Worm (Caenorhabditis elegans) whole organism, L2 larva: ENCODE results near the gene F09E5.16.

Experiments
- C34F6.9 ChIP-seq: fragments of 150-350 bp; optimal IDR thresholded peaks from 2 replicates; lab custom pipeline; 2014; ENCODE audit warnings: missing biosample characterization, missing genetic modification characterization
- F13H6.1 ChIP-seq: sonication (generic microtip); optimal IDR thresholded peaks from 2 replicates; lab custom pipeline; 2016; ENCODE audit warnings: missing genetic modification characterization, missing compliant biosample characterization
- R02D3.7 ChIP-seq: fragments of 150-350 bp; optimal IDR thresholded peaks from 2 replicates; lab custom pipeline; 2014; ENCODE audit warnings: missing biosample characterization, missing genetic modification characterization
- alr-1 ChIP-seq: fragments of 150-350 bp; optimal IDR thresholded peaks from 2 replicates; lab custom pipeline; 2014; ENCODE audit warnings: missing biosample characterization, missing genetic modification characterization
- aly-2 ChIP-seq: fragments of 150-350 bp; optimal IDR thresholded peaks from 2 replicates; lab custom pipeline; 2014; ENCODE audit warnings: missing biosample characterization, missing genetic modification characterization
- ama-1 ChIP-seq: fragments of 150-350 bp; optimal IDR thresholded peaks from 2 replicates; lab custom pipeline; 2018; ENCODE audit warnings: inconsistent platforms
- ceh-82 ChIP-seq: fragments of 150-350 bp; optimal IDR thresholded peaks from 2 replicates; lab custom pipeline; 2014; ENCODE audit warnings: missing biosample characterization, missing genetic modification characterization
- crh-2 ChIP-seq: sonication (generic microtip); optimal IDR thresholded peaks from 2 replicates; lab custom pipeline; 2017; ENCODE audit warnings: missing biosample characterization, missing genetic modification characterization
- dmd-4 ChIP-seq: sonication (generic microtip); optimal IDR thresholded peaks from 2 replicates; lab custom pipeline; 2017; ENCODE audit warnings: missing biosample characterization, missing genetic modification characterization
- egl-27 ChIP-seq: sonication (generic microtip); optimal IDR thresholded peaks from 3 replicates; lab custom pipeline; 2017; ENCODE audit warnings: missing biosample characterization, missing genetic modification reagents, missing genetic modification characterization
- elt-1 ChIP-seq: fragments of 150-350 bp; optimal IDR thresholded peaks from 2 replicates; lab custom pipeline; 2014; ENCODE audit warnings: missing biosample characterization, missing genetic modification characterization
- elt-3 ChIP-seq: sonication (generic microtip); optimal IDR thresholded peaks from 2 replicates; lab custom pipeline; 2017; ENCODE audit warnings: missing biosample characterization, missing genetic modification characterization
- fos-1 ChIP-seq: fragments of 150-350 bp; optimal IDR thresholded peaks from 2 replicates; lab custom pipeline; 2014; ENCODE audit warnings: missing biosample characterization, missing genetic modification characterization
- gmeb-1 ChIP-seq: fragments of 150-350 bp; optimal IDR thresholded peaks from 2 replicates; lab custom pipeline; 2014; ENCODE audit warnings: missing biosample characterization, missing genetic modification characterization
- lin-11 ChIP-seq: fragments of 150-350 bp; sonication (generic microtip); optimal IDR thresholded peaks from 2 replicates; lab custom pipeline; 2014; ENCODE audit warnings: missing biosample characterization, missing genetic modification characterization, inconsistent platforms, mixed read lengths
- lin-13 ChIP-seq: fragments of 150-350 bp; optimal IDR thresholded peaks from 2 replicates; lab custom pipeline; 2014; ENCODE audit warnings: missing biosample characterization, missing genetic modification reagents, missing genetic modification characterization
- lin-39 ChIP-seq: fragments of 150-350 bp; optimal IDR thresholded peaks from 2 replicates; lab custom pipeline; 2014; ENCODE audit warnings: missing biosample characterization, missing genetic modification reagents, missing genetic modification characterization
- lsy-2 ChIP-seq, 2 experiments: fragments of 150-350 bp in 1 of 2; sonication (generic microtip) in 1 of 2; optimal IDR thresholded peaks; 2 replicates each; lab custom pipeline; 2014 to 2017; ENCODE audit warnings: missing biosample characterization in 2 of 2, missing genetic modification characterization in 2 of 2
- mab-5 ChIP-seq: fragments of 150-350 bp; optimal IDR thresholded peaks from 2 replicates; lab custom pipeline; 2014; ENCODE audit warnings: missing biosample characterization, missing genetic modification characterization
- mbf-1 ChIP-seq: sonication (generic microtip); optimal IDR thresholded peaks from 2 replicates; lab custom pipeline; 2017; ENCODE audit warnings: missing biosample characterization, missing genetic modification characterization
- mdl-1 ChIP-seq, 2 experiments: fragments of 150-350 bp in 1 of 2; sonication (generic microtip) in 1 of 2; optimal IDR thresholded peaks; 2 replicates each; lab custom pipeline; 2017; ENCODE audit warnings: missing biosample characterization in 2 of 2, missing genetic modification characterization in 2 of 2
- nhr-10 ChIP-seq: sonication (generic microtip); optimal IDR thresholded peaks from 2 replicates; lab custom pipeline; 2017; ENCODE audit warnings: missing biosample characterization, missing genetic modification characterization
- nhr-11 ChIP-seq: fragments of 150-350 bp; optimal IDR thresholded peaks from 2 replicates; lab custom pipeline; 2014; ENCODE audit warnings: missing biosample characterization, missing genetic modification characterization
- nhr-12 ChIP-seq: fragments of 150-350 bp; optimal IDR thresholded peaks from 2 replicates; lab custom pipeline; 2014; ENCODE audit warnings: missing biosample characterization, missing genetic modification characterization
- nhr-129 ChIP-seq: fragments of 150-350 bp; optimal IDR thresholded peaks from 2 replicates; lab custom pipeline; 2014; ENCODE audit warnings: missing biosample characterization, missing genetic modification characterization
- nhr-21 ChIP-seq: fragments of 150-350 bp; optimal IDR thresholded peaks from 2 replicates; lab custom pipeline; 2014; ENCODE audit warnings: missing biosample characterization, missing genetic modification characterization
- nhr-23 ChIP-seq: fragments of 150-350 bp; optimal IDR thresholded peaks from 2 replicates; lab custom pipeline; 2014; ENCODE audit warnings: missing biosample characterization, missing genetic modification reagents, missing genetic modification characterization
- nhr-237 ChIP-seq: fragments of 150-350 bp; optimal IDR thresholded peaks from 2 replicates; lab custom pipeline; 2014; ENCODE audit warnings: missing biosample characterization, missing genetic modification characterization
- nhr-25 ChIP-seq: fragments of 150-350 bp; sonication (generic microtip); optimal IDR thresholded peaks from 3 replicates; lab custom pipeline; 2014; ENCODE audit warnings: missing biosample characterization, missing genetic modification characterization
- nhr-6 ChIP-seq: fragments of 150-350 bp; optimal IDR thresholded peaks from 2 replicates; lab custom pipeline; 2014; ENCODE audit warnings: missing biosample characterization, missing genetic modification characterization
- nhr-77 ChIP-seq: fragments of 150-350 bp; optimal IDR thresholded peaks from 2 replicates; lab custom pipeline; 2014; ENCODE audit warnings: missing biosample characterization, missing genetic modification characterization
- sem-4 ChIP-seq: fragments of 150-350 bp; optimal IDR thresholded peaks from 2 replicates; lab custom pipeline; 2014; ENCODE audit warnings: missing biosample characterization, missing genetic modification reagents, missing genetic modification characterization
- skn-1 ChIP-seq: sonication (generic microtip); optimal IDR thresholded peaks from 2 replicates; lab custom pipeline; 2017; ENCODE audit warnings: missing biosample characterization, missing genetic modification characterization
- sma-9 ChIP-seq, 2 experiments: fragments of 150-350 bp in 1 of 2; sonication (generic microtip) in 1 of 2; optimal IDR thresholded peaks; 2 replicates each; lab custom pipeline; 2014 to 2016; ENCODE audit warnings: missing genetic modification characterization in 2 of 2, mild to moderate bottlenecking in 1 of 2, missing biosample characterization in 1 of 2, missing compliant biosample characterization in 1 of 2, missing genetic modification reagents in 1 of 2, moderate library complexity in 1 of 2
- unc-39 ChIP-seq: fragments of 150-350 bp; optimal IDR thresholded peaks from 2 replicates; lab custom pipeline; 2014; ENCODE audit warnings: missing biosample characterization, missing genetic modification characterization
- unc-55 ChIP-seq: fragments of 150-350 bp; sonication (generic microtip); optimal IDR thresholded peaks from 3 replicates; lab custom pipeline; 2014; ENCODE audit warnings: missing biosample characterization, missing genetic modification reagents, missing genetic modification characterization
- unc-62 ChIP-seq: fragments of 150-350 bp; optimal IDR thresholded peaks from 2 replicates; lab custom pipeline; 2014; ENCODE audit warnings: missing biosample characterization, missing genetic modification reagents, missing genetic modification characterization
- zag-1 ChIP-seq: fragments of 150-350 bp; optimal IDR thresholded peaks from 2 replicates; lab custom pipeline; 2014; ENCODE audit warnings: missing biosample characterization, missing genetic modification characterization
- ztf-1 ChIP-seq: fragments of 200-800 bp; sonication (Bioruptor generic); conservative IDR thresholded peaks from 2 replicates; pipeline ENCODE4 v1.3.6; 2022; ENCODE audit warnings: missing genetic modification characterization, missing compliant biosample characterization
- ztf-11 ChIP-seq: sonication (generic microtip); optimal IDR thresholded peaks from 2 replicates; lab custom pipeline; 2017; ENCODE audit warnings: missing biosample characterization, missing genetic modification characterization
- ztf-4 ChIP-seq: fragments of 150-350 bp; optimal IDR thresholded peaks from 2 replicates; lab custom pipeline; 2014; ENCODE audit warnings: missing biosample characterization, missing genetic modification characterization

The F09E5.16 gene

ce11 chrII:5378239-5378521, 12.6 kb upstream of the F09E5.16 start:
- no peak for TF ChIP-seq gmeb-1 (tag; lab: Kevin White, UChicago)
- TF ChIP-seq F13H6.1 (tag; lab: Kevin White, UChicago) = no peak
- peak; percentile 28 for TF ChIP-seq crh-2 (tag; lab: Kevin White, UChicago)
- TF ChIP-seq lsy-2 (tag; optimal IDR thresholded peaks at IDR 0.05; lab: Kevin White, UChicago) = no peak
- no peak for TF ChIP-seq mab-5 (tag; lab: Kevin White, UChicago)
- TF ChIP-seq unc-39 = no peak
- no peak for TF ChIP-seq egl-27
- TF ChIP-seq fos-1 (tag; lab: Kevin White, UChicago) = peak; percentile 8
- TF ChIP-seq C34F6.9 (tag; lab: Kevin White, UChicago) = no peak
- TF ChIP-seq ztf-4 (tag; lab: Kevin White, UChicago) = no peak
- TF ChIP-seq nhr-25 (tag; lab: Kevin White, UChicago) = peak; percentile 5
- TF ChIP-seq sma-9 (GFP tag; optimal IDR thresholded peaks at IDR 0.05; lab: Kevin White, UChicago) = peak; percentile 33
- no peak for TF ChIP-seq sma-9 (tag; optimal IDR thresholded peaks at IDR 0.05; lab: Kevin White, UChicago)
- no peak for TF ChIP-seq mdl-1 (tag; optimal IDR thresholded peaks at IDR 0.05; lab: Kevin White, UChicago)
- peak; percentile 49 for TF ChIP-seq nhr-129 (tag; lab: Kevin White, UChicago)
- TF ChIP-seq elt-1 (tag; lab: Kevin White, UChicago) = no peak
- TF ChIP-seq nhr-11 (tag; lab: Kevin White, UChicago) = no peak

DNA sequence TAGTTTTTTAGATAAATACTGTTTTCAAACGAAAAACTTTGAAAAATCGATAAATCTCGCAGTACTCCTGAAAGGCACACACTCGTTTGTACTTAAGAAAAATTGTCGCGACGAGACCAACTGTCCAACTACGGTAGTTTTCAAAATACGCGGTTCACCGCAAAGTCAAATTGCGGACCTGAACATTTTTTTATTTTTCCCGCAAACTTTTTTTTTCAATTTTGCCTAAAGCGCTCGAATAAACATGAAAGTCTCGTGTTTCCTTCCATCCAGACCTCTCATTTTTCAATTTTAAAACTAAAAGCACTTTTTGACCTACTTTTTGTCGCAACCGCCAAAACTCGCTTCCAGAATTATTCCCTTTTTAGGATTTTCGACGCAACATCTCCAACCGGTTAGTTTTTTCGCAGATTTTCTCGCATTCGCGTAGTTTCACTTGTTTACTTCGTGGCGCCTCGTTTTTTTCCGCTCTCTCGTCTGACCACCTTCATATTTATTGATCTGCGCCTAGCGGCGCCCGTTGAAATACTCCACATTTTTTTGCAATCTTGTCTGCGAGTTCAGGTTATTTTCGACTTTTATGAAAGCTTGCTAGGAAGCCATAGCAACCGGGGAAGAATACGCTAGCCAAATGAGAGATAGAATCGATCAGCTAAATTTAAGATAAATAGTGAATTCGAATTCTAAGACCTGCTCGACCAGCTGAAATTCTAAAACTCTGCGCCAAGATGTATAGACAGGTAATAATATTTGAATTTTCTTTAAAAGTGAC, 12.1 kb upstream of the F09E5.16 start, which contains the start of gene prdx-2:
Gene prdx-2 (plus strand): TSS at position 729 of the 772 bp plus-strand sequence.
- no peak for TF ChIP-seq nhr-21 (tag; lab: Kevin White, UChicago)
- TF ChIP-seq unc-62 (GFP tag; lab: Kevin White, UChicago) = no peak
- peak; percentile 16 for TF ChIP-seq lin-11
- no peak for TF ChIP-seq ceh-82 (tag; lab: Kevin White, UChicago)
- TF ChIP-seq lsy-2 (tag; optimal IDR thresholded peaks at IDR 0.05; lab: Kevin White, UChicago) = peak in 1 of 2 experiments; percentile 16
- no peak for TF ChIP-seq ztf-1 (GFP tag; lab: Robert Waterston, UW)
- no peak for TF ChIP-seq alr-1

- TF ChIP-seq nhr-6 (tag; lab: Kevin White, UChicago) = no peak
- TF ChIP-seq nhr-129 (tag; lab: Kevin White, UChicago) = no peak
These were observed 9.4 kb upstream of the F09E5.16 start, which contains the start of gene algn-2 for ce11 chrII:5374967-5375366. Gene algn-2 (plus strand): TSS chrII:5375267.

ce11 chrII:5373275-5374047, 7.9 kb upstream of the F09E5.16 start, which contains the start of the genes agt-2 and F09E5.3:
Gene agt-2 (minus strand): TSS chrII:5373827.
Gene F09E5.3 (plus strand): TSS chrII:5373997.
- TF ChIP-seq mbf-1 (tag; lab: Kevin White, UChicago) (no peak), ama-1 (lab: Kevin White, UChicago) (peak; percentile 71), lin-39 (tag; lab: Kevin White, UChicago) (no peak), R02D3.7 (peak; percentile 50), ztf-4 (tag; lab: Kevin White, UChicago) (peak; percentile 83), nhr-21 (tag; lab: Kevin White, UChicago) (peak; percentile 86), F13H6.1 (tag; lab: Kevin White, UChicago) (peak; percentile 92), ztf-11 (tag; lab: Kevin White, UChicago) (no peak), nhr-10 (tag; lab: Kevin White, UChicago) (peak; percentile 37), elt-3 (tag; lab: Kevin White, UChicago) (no peak), nhr-129 (tag; lab: Kevin White, UChicago) (peak; percentile 90), lin-11 (peak; percentile 60), nhr-12 (tag; lab: Kevin White, UChicago) (peak; percentile 55), nhr-77 (tag; lab: Kevin White, UChicago) (peak; percentile 61), fos-1 (tag; lab: Kevin White, UChicago) (peak; percentile 92), zag-1 (peak; percentile 74), unc-39 (no peak), lsy-2 (tag; optimal IDR thresholded peaks at IDR 0.05; lab: Kevin White, UChicago) (peak; percentile 90 to 96), elt-1 (tag; lab: Kevin White, UChicago) (no peak), skn-1 (peak; percentile 52), egl-27 (peak; percentile 81), nhr-237 (tag; lab: Kevin White, UChicago) (peak; percentile 11), aly-2 (tag; lab: Kevin White, UChicago) (no peak), nhr-6 (tag; lab: Kevin White, UChicago) (peak; percentile 92), crh-2 (tag; lab: Kevin White, UChicago) (peak; percentile 94), dmd-4 (tag; lab: Kevin White, UChicago) (no peak), unc-62 (GFP tag; lab: Kevin White, UChicago) (no peak), sma-9 (GFP tag; optimal IDR thresholded peaks at IDR 0.05; lab: Kevin White, UChicago) (peak; percentile 95), sma-9 (tag; optimal IDR thresholded peaks at IDR 0.05; lab: Kevin White, UChicago) (no peak), lin-13 (GFP tag; lab: Kevin White, UChicago) (peak; percentile 92), nhr-23 (no peak), sem-4 (tag; lab: Kevin White, UChicago) (peak; percentile 83), ceh-82 (tag; lab: Kevin White, UChicago) (peak; percentile 24), gmeb-1 (tag; lab: Kevin White, UChicago) (peak; percentile 92), unc-55 (GFP tag; lab: Kevin White, UChicago) (peak; percentile 94), mdl-1 (tag; optimal IDR thresholded peaks at IDR 0.05; lab: Kevin White, UChicago) (peak in 1 of 2 experiments; percentile 54), nhr-11 (tag; lab: Kevin White, UChicago) (no peak), alr-1 (no peak), C34F6.9 (tag; lab: Kevin White, UChicago) (peak; percentile 99)
